Fruit fly (Drosophila melanogaster) whole organism, wandering third instar larva: Measurements from ENCODE around the gene CG5412.

Experiments used
- Hr78 ChIP-seq: fragments of >200 bp; optimal IDR thresholded peaks from 2 replicates; lab custom pipeline; 2017; ENCODE audit warnings: missing biosample characterization, missing genetic modification characterization
- Hr83 ChIP-seq: fragments of 200-300 bp; sonication (Bioruptor generic); optimal IDR thresholded peaks from 2 replicates; lab custom pipeline; 2016; ENCODE audit warnings: missing biosample characterization, mild to moderate bottlenecking, missing genetic modification characterization, moderate library complexity; ENCODE audit not compliant: poor library complexity, severe bottlenecking
- lola ChIP-seq: fragments of >200 bp; optimal IDR thresholded peaks from 2 replicates; lab custom pipeline; 2017; ENCODE audit warnings: missing biosample characterization, missing genetic modification characterization
- usp ChIP-seq: fragments of >200 bp; optimal IDR thresholded peaks from 2 replicates; lab custom pipeline; 2017; ENCODE audit warnings: missing biosample characterization, missing genetic modification characterization

dm6 chr3R:20618947-20619346 is 42.1 kb downstream of the CG5412 start:
- TF ChIP-seq Hr78 (GFP tag; lab: Kevin White, UChicago) (no peak), usp (GFP tag; lab: Kevin White, UChicago) (no peak), Hr83 (GFP tag; lab: Kevin White, UChicago) (no peak), lola (GFP tag; lab: Kevin White, UChicago) (no peak)
